Fruit fly (Drosophila melanogaster) whole organism, embryonic: Measurements from ENCODE around the gene Fatp1.

Source experiments
- Aef1 ChIP-seq: fragments of 200-800 bp; sonication (Bioruptor generic); IDR thresholded peaks from 3 replicates; pipeline ENCODE4 v1.3.6; 2022; ENCODE audit warnings: missing biosample characterization, missing genetic modification characterization
- CG11398 ChIP-seq: fragments of 200-800 bp; sonication (Bioruptor generic); optimal IDR thresholded peaks from 2 replicates; lab custom pipeline; 2016; ENCODE audit warnings: missing biosample characterization, missing genetic modification characterization
- CG12299 ChIP-seq: fragments of 200-800 bp; sonication (Bioruptor generic); optimal IDR thresholded peaks from 2 replicates; lab custom pipeline; 2018; ENCODE audit warnings: missing biosample characterization, mild to moderate bottlenecking, missing genetic modification characterization
- CG13287 ChIP-seq: fragments of 200-800 bp; sonication (Bioruptor generic); IDR thresholded peaks from 2 replicates; pipeline ENCODE4 v1.3.6; 2022; ENCODE audit warnings: missing biosample characterization, missing genetic modification characterization; ENCODE audit not compliant: partially characterized antibody
- CG13296 ChIP-seq: fragments of 200-800 bp; sonication (Bioruptor generic); optimal IDR thresholded peaks from 3 replicates; lab custom pipeline; 2018; ENCODE audit warnings: missing biosample characterization, mild to moderate bottlenecking, missing genetic modification characterization
- CG13624 ChIP-seq: fragments of 200-800 bp; sonication (Bioruptor generic); optimal IDR thresholded peaks from 2 replicates; lab custom pipeline; 2016; ENCODE audit warnings: missing biosample characterization, missing genetic modification characterization
- CG15514 ChIP-seq: fragments of 200-800 bp; sonication (Bioruptor generic); optimal IDR thresholded peaks from 3 replicates; lab custom pipeline; 2017; ENCODE audit warnings: missing biosample characterization, missing genetic modification characterization, mild to moderate bottlenecking, moderate library complexity, missing genetic modification reagents
- CG15696 ChIP-seq: fragments of 200-800 bp; sonication (Bioruptor generic); optimal IDR thresholded peaks from 2 replicates; lab custom pipeline; 2019; ENCODE audit warnings: missing biosample characterization, mild to moderate bottlenecking, missing genetic modification characterization, moderate library complexity
- CG18599 ChIP-seq: fragments of 200-800 bp; sonication (Bioruptor generic); optimal IDR thresholded peaks from 3 replicates; lab custom pipeline; 2017; ENCODE audit warnings: missing biosample characterization, missing genetic modification characterization, mild to moderate bottlenecking, moderate library complexity, missing genetic modification reagents
- CG32532 ChIP-seq: fragments of 200-800 bp; sonication (Bioruptor generic); IDR thresholded peaks from 2 replicates; pipeline ENCODE4 v1.3.6; 2022; ENCODE audit warnings: missing biosample characterization, missing genetic modification characterization
- CG32767 ChIP-seq: fragments of 200-800 bp; sonication (Bioruptor generic); IDR thresholded peaks from 2 replicates; pipeline ENCODE4 v1.3.6; 2022; ENCODE audit warnings: missing biosample characterization, missing genetic modification characterization
- CG33213 ChIP-seq: fragments of 200-800 bp; sonication (Bioruptor generic); optimal IDR thresholded peaks from 3 replicates; lab custom pipeline; 2016; ENCODE audit warnings: missing biosample characterization, missing genetic modification characterization
- CG3847 ChIP-seq: fragments of 200-800 bp; sonication (Bioruptor generic); IDR thresholded peaks from 2 replicates; pipeline ENCODE4 v1.3.6; 2022; ENCODE audit warnings: missing biosample characterization, missing genetic modification characterization
- CG4328 ChIP-seq: fragments of 200-800 bp; sonication (Bioruptor generic); optimal IDR thresholded peaks from 3 replicates; lab custom pipeline; 2017; ENCODE audit warnings: missing biosample characterization, missing genetic modification reagents, missing genetic modification characterization
- CG4707 ChIP-seq: fragments of 200-800 bp; sonication (Bioruptor generic); optimal IDR thresholded peaks from 2 replicates; lab custom pipeline; 2018; ENCODE audit warnings: missing biosample characterization, mild to moderate bottlenecking, missing genetic modification characterization, moderate library complexity
- CG4854 ChIP-seq: fragments of 200-800 bp; sonication (Bioruptor generic); optimal IDR thresholded peaks from 2 replicates; lab custom pipeline; 2016; ENCODE audit warnings: missing biosample characterization, missing genetic modification characterization, inconsistent platforms
- CG7372 ChIP-seq: fragments of 200-800 bp; sonication (Bioruptor generic); IDR thresholded peaks from 2 replicates; pipeline ENCODE4 v1.3.6; 2022; ENCODE audit warnings: missing biosample characterization, missing genetic modification characterization
- CG8388 ChIP-seq: fragments of 200-800 bp; sonication (Bioruptor generic); optimal IDR thresholded peaks from 2 replicates; lab custom pipeline; 2019; ENCODE audit warnings: missing biosample characterization, mild to moderate bottlenecking, missing genetic modification characterization, moderate library complexity
- CG8765 ChIP-seq: fragments of 200-800 bp; sonication (Bioruptor generic); IDR thresholded peaks from 2 replicates; pipeline ENCODE4 v1.3.6; 2022; ENCODE audit warnings: missing biosample characterization, missing genetic modification characterization
- CG9797 ChIP-seq: fragments of 200-800 bp; sonication (Bioruptor generic); optimal IDR thresholded peaks from 3 replicates; lab custom pipeline; 2018; ENCODE audit warnings: missing biosample characterization, mild to moderate bottlenecking, missing genetic modification characterization
- CHES-1-like ChIP-seq: fragments of 200-800 bp; sonication (Bioruptor generic); optimal IDR thresholded peaks from 2 replicates; lab custom pipeline; 2016; ENCODE audit warnings: missing biosample characterization, missing genetic modification characterization
- Dll ChIP-seq: fragments of 200-800 bp; sonication (Bioruptor generic); IDR thresholded peaks from 4 replicates; pipeline ENCODE4 v1.3.6; 2022; ENCODE audit warnings: missing biosample characterization, missing genetic modification characterization; ENCODE audit not compliant: partially characterized antibody
- Ets97D ChIP-seq: fragments of 200-800 bp; sonication (Bioruptor generic); optimal IDR thresholded peaks from 3 replicates; lab custom pipeline; 2016; ENCODE audit warnings: missing biosample characterization, missing genetic modification characterization
- Fer1 ChIP-seq: fragments of 200-800 bp; sonication (Bioruptor generic); optimal IDR thresholded peaks from 2 replicates; lab custom pipeline; 2017; ENCODE audit warnings: missing biosample characterization, mild to moderate bottlenecking, missing genetic modification characterization
- Gsc ChIP-seq: fragments of 200-800 bp; sonication (Bioruptor generic); IDR thresholded peaks from 2 replicates; pipeline ENCODE4 v1.3.6; 2022; ENCODE audit warnings: missing biosample characterization, missing genetic modification characterization
- HmgD ChIP-seq: fragments of 200-800 bp; sonication (Bioruptor generic); optimal IDR thresholded peaks from 3 replicates; lab custom pipeline; 2016; ENCODE audit warnings: missing biosample characterization, missing genetic modification characterization
- Kr ChIP-seq: fragments of 200-800 bp; sonication (Bioruptor generic); optimal IDR thresholded peaks from 2 replicates; lab custom pipeline; 2017; ENCODE audit warnings: missing biosample characterization, mild to moderate bottlenecking, missing genetic modification characterization
- Lhr ChIP-seq: fragments of 200-800 bp; sonication (Bioruptor generic); optimal IDR thresholded peaks from 3 replicates; lab custom pipeline; 2017; ENCODE audit warnings: mild to moderate bottlenecking, missing biosample characterization, missing genetic modification reagents, missing genetic modification characterization
- NC2β ChIP-seq: fragments of 200-800 bp; sonication (Bioruptor generic); optimal IDR thresholded peaks from 2 replicates; lab custom pipeline; 2016; ENCODE audit warnings: missing biosample characterization, missing genetic modification characterization
- Optix ChIP-seq: fragments of 200-800 bp; sonication (Bioruptor generic); IDR thresholded peaks from 3 replicates; pipeline ENCODE4 v1.3.6; 2022; ENCODE audit warnings: missing biosample characterization, missing genetic modification characterization
- Ptx1 ChIP-seq: fragments of 200-800 bp; sonication (Bioruptor generic); IDR thresholded peaks from 2 replicates; pipeline ENCODE4 v1.3.6; 2022; ENCODE audit warnings: missing biosample characterization, missing genetic modification characterization
- Sry-δ ChIP-seq: fragments of 200-800 bp; sonication (Bioruptor generic); optimal IDR thresholded peaks from 2 replicates; lab custom pipeline; 2016; ENCODE audit warnings: missing biosample characterization, missing genetic modification characterization
- bbx ChIP-seq: fragments of 200-800 bp; sonication (Bioruptor generic); IDR thresholded peaks from 2 replicates; pipeline ENCODE4 v1.3.6; 2022; ENCODE audit warnings: missing biosample characterization, missing genetic modification characterization; ENCODE audit not compliant: partially characterized antibody
- chif ChIP-seq, 2 experiments: fragments of 200-800 bp; sonication (Bioruptor generic); optimal IDR thresholded peaks; 3 replicates each; lab custom pipeline; 2016; ENCODE audit warnings: missing biosample characterization in 2 of 2, missing genetic modification characterization in 2 of 2
- esg ChIP-seq: fragments of 200-800 bp; sonication (Bioruptor generic); conservative IDR thresholded peaks from 2 replicates; pipeline ENCODE4 v1.3.6; 2022; ENCODE audit warnings: missing biosample characterization, missing genetic modification characterization
- gfzf ChIP-seq: fragments of 200-800 bp; sonication (Bioruptor generic); optimal IDR thresholded peaks from 2 replicates; lab custom pipeline; 2016; ENCODE audit warnings: missing biosample characterization, mild to moderate bottlenecking, missing genetic modification characterization, moderate library complexity
- hth ChIP-seq: fragments of >200 bp; optimal IDR thresholded peaks from 2 replicates; lab custom pipeline; 2017; ENCODE audit warnings: inconsistent platforms
- jigr1 ChIP-seq: fragments of 200-800 bp; sonication (Bioruptor generic); IDR thresholded peaks from 3 replicates; pipeline ENCODE4 v1.3.6; 2022; ENCODE audit warnings: missing biosample characterization, missing genetic modification characterization
- kah ChIP-seq: fragments of 200-800 bp; sonication (Bioruptor generic); optimal IDR thresholded peaks from 2 replicates; lab custom pipeline; 2018; ENCODE audit warnings: missing biosample characterization, mild to moderate bottlenecking, missing genetic modification characterization
- lbe ChIP-seq: fragments of 200-800 bp; sonication (Bioruptor generic); optimal IDR thresholded peaks from 2 replicates; lab custom pipeline; 2016; ENCODE audit warnings: missing biosample characterization, mild to moderate bottlenecking, missing genetic modification characterization
- lmd ChIP-seq: fragments of 200-800 bp; sonication (Bioruptor generic); IDR thresholded peaks from 2 replicates; pipeline ENCODE4 v1.3.6; 2022; ENCODE audit warnings: missing biosample characterization, missing genetic modification characterization
- nerfin-1 ChIP-seq: fragments of 200-800 bp; sonication (Bioruptor generic); optimal IDR thresholded peaks from 3 replicates; lab custom pipeline; 2019; ENCODE audit warnings: missing biosample characterization, mild to moderate bottlenecking, missing genetic modification characterization, moderate library complexity
- ranshi ChIP-seq: fragments of 200-800 bp; sonication (Bioruptor generic); IDR thresholded peaks from 2 replicates; pipeline ENCODE4 v1.3.6; 2022; ENCODE audit warnings: missing biosample characterization, missing genetic modification characterization
- sens ChIP-seq: fragments of 200-800 bp; sonication (Bioruptor generic); peaks from one replicate; lab custom pipeline; 2016; ENCODE audit warnings: missing biosample characterization, missing genetic modification characterization
- seq ChIP-seq: fragments of 200-800 bp; sonication (Bioruptor generic); IDR thresholded peaks from 2 replicates; pipeline ENCODE4 v1.3.6; 2022; ENCODE audit warnings: missing biosample characterization, missing genetic modification characterization
- sug ChIP-seq: fragments of 200-800 bp; optimal IDR thresholded peaks from 2 replicates; lab custom pipeline; 2019; ENCODE audit warnings: missing biosample characterization, mild to moderate bottlenecking, missing genetic modification characterization, moderate library complexity
- tna ChIP-seq: fragments of 200-800 bp; sonication (Bioruptor generic); IDR thresholded peaks from 2 replicates; pipeline ENCODE4 v1.3.6; 2022; ENCODE audit warnings: missing biosample characterization, missing genetic modification characterization; ENCODE audit not compliant: partially characterized antibody
- trem ChIP-seq: fragments of 200-800 bp; optimal IDR thresholded peaks from 3 replicates; lab custom pipeline; 2019; ENCODE audit warnings: missing biosample characterization, mild to moderate bottlenecking, missing genetic modification characterization, moderate library complexity
- vnd ChIP-seq: fragments of 200-800 bp; sonication (Bioruptor generic); IDR thresholded peaks from 3 replicates; pipeline ENCODE4 v1.3.6; 2022; ENCODE audit warnings: missing biosample characterization, missing genetic modification characterization; ENCODE audit not compliant: partially characterized antibody

Gene Fatp1

DNA sequence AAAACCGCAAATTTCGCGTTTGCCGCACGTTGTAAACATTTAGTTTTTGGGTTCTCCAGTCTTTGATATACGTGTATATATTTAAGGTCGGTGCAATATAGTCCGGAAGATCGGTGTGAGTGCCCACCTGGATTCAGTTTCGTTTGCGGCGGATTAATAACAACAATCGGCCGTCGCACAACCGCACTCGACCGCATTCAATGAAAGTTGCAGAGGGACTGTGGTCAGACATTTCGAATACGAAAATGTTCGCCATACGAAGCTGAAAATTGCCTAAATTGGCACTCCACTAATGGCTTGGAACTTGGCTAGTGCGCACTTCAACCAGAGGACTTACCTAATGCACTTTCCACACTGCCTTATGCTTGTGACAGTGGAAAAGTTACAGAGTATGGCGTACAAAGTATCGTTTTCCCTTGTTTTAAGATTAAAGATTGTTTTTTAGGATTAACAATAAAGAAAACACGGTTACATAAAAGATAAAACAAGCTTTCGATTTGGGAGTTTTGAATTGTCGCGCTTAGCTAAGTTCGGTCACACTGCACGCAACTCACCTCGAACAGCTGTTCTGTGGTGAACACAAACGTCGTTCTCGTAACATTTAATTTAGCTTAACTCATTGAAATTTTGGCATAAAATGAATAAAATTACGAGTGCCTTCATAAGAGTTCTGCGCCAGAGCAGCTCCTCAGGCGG lies 10.3 kb downstream of the Fatp1 start, which contains the start of the genes Myo31DF and CG6094 (continued):
- TF ChIP-seq Gsc (GFP tag; lab: Robert Waterston, UW) = no peak
- peak; percentile 81 for TF ChIP-seq Ets97D (GFP tag; lab: Kevin White, UChicago)
- no peak for TF ChIP-seq hth (lab: Kevin White, UChicago)
- peak in 1 of 2 experiments; percentile 43 for TF ChIP-seq chif (GFP tag; optimal IDR thresholded peaks at IDR 0.05; lab: Kevin White, UChicago)
- no peak for TF ChIP-seq Aef1 (GFP tag; lab: Robert Waterston, UW)
- no peak for TF ChIP-seq CG8765 (GFP tag; lab: Robert Waterston, UW)
- TF ChIP-seq Ptx1 (GFP tag; lab: Robert Waterston, UW) = peak; percentile 22; the same call in 1 of the 2 replicates
- TF ChIP-seq trem (tag; lab: Kevin White, UChicago) = peak; percentile 80
- TF ChIP-seq Kr = no peak
- peak; percentile 99 for TF ChIP-seq CG9797 (GFP tag; lab: Kevin White, UChicago)
- peak; percentile 5; the same call in 1 of the 2 replicates for TF ChIP-seq ranshi
- TF ChIP-seq lmd (GFP tag; lab: Robert Waterston, UW) = peak; percentile 5; the same call in 1 of the 2 replicates
- TF ChIP-seq Lhr (GFP tag; lab: Kevin White, UChicago) = peak; percentile 89
- peak; percentile 56 for TF ChIP-seq HmgD (GFP tag; lab: Kevin White, UChicago)
- peak; percentile 80 for TF ChIP-seq CHES-1-like
- TF ChIP-seq CG18599 (GFP tag; lab: Kevin White, UChicago) = peak; percentile 1
- 0 out of 2 replicates have a peak, but pooled peaks have one; percentile 9 for TF ChIP-seq CG32767 (GFP tag; lab: Robert Waterston, UW)
- no peak for TF ChIP-seq lbe (GFP tag; lab: Kevin White, UChicago)
- peak; percentile 65 for TF ChIP-seq bbx (GFP tag; lab: Robert Waterston, UW)
- peak; percentile 60 for TF ChIP-seq CG33213 (GFP tag; lab: Kevin White, UChicago)
- peak; percentile 97 for TF ChIP-seq gfzf
- no peak for TF ChIP-seq CG4854 (GFP tag; lab: Kevin White, UChicago)
- TF ChIP-seq tna = peak; percentile 55; the same call in 1 of the 2 replicates
- TF ChIP-seq CG32532 (GFP tag; lab: Robert Waterston, UW) = peak; percentile 51; the same call in 1 of the 2 replicates
- no peak for TF ChIP-seq jigr1 (GFP tag; lab: Robert Waterston, UW)
- peak; percentile 24 for TF ChIP-seq CG11398
- TF ChIP-seq NC2β (GFP tag; lab: Kevin White, UChicago) = peak; percentile 39
- TF ChIP-seq CG7372 (GFP tag; lab: Robert Waterston, UW) = no peak
- TF ChIP-seq vnd (GFP tag; lab: Robert Waterston, UW) = peak; percentile 24; the same call in 1 of the 3 replicates
- TF ChIP-seq nerfin-1 = no peak
- TF ChIP-seq CG15696 (tag; lab: Kevin White, UChicago) = peak; percentile 8
- peak; percentile 59 for TF ChIP-seq CG3847 (GFP tag; lab: Robert Waterston, UW)
- TF ChIP-seq sug (tag; lab: Kevin White, UChicago) = peak; percentile 61
- TF ChIP-seq CG13296 (GFP tag; lab: Kevin White, UChicago) = peak; percentile 23
- TF ChIP-seq esg (GFP tag; lab: Robert Waterston, UW) = no peak
- TF ChIP-seq CG4328 (GFP tag; lab: Kevin White, UChicago) = peak; percentile 19
- TF ChIP-seq kah (GFP tag; lab: Kevin White, UChicago) = peak; percentile 36
- peak; percentile 39 for TF ChIP-seq Fer1
- TF ChIP-seq CG15514 = peak; percentile 88
- TF ChIP-seq CG8388 (GFP tag; lab: Kevin White, UChicago) = no peak
- peak; percentile 68 for TF ChIP-seq Sry-δ
- 0 out of 3 replicates have a peak, but pooled peaks have one; percentile 8 for TF ChIP-seq Optix (GFP tag; lab: Robert Waterston, UW)
- peak; percentile 41 for TF ChIP-seq CG13624 (GFP tag; lab: Kevin White, UChicago)
- TF ChIP-seq Dll (GFP tag; lab: Robert Waterston, UW) = no peak
- TF ChIP-seq CG4707 (GFP tag; lab: Kevin White, UChicago) = no peak
- TF ChIP-seq sens (GFP tag; lab: Kevin White, UChicago) = peak; percentile 74
- TF ChIP-seq CG13287 (GFP tag; lab: Robert Waterston, UW) = peak; percentile 31; the same call in 1 of the 2 replicates
- TF ChIP-seq CG12299 (tag; lab: Kevin White, UChicago) = no peak
- TF ChIP-seq seq (GFP tag; lab: Robert Waterston, UW) = no peak
